Worm (Caenorhabditis elegans): Measurements from ENCODE around the gene acp-3.

- TF ChIP-seq ztf-29 (GFP tag; IDR thresholded peaks at IDR 0.05) (no peak), med-1 (GFP tag; optimal IDR thresholded peaks at IDR 0.05; ENCODE audit: insufficient read depth) (no peak)
Observed at ce11 chrII:8386897-8387296, 50.0 kb downstream of the acp-3 start.

All from whole organism, midembryonic.